Fruit fly (Drosophila melanogaster) whole organism, wandering third instar larva: ENCODE data around the gene Swt1.

Experiments
- Abd-B ChIP-seq: fragments of >200 bp; optimal IDR thresholded peaks from 2 replicates; lab custom pipeline; 2017; ENCODE audit warnings: missing biosample characterization, missing genetic modification characterization
- CG32264 ChIP-seq: fragments of 200-800 bp; sonication (Bioruptor generic); optimal IDR thresholded peaks from 2 replicates; lab custom pipeline; 2016; ENCODE audit warnings: missing biosample characterization, missing genetic modification characterization
- CrebA ChIP-seq: fragments of 200-800 bp; sonication (Bioruptor generic); optimal IDR thresholded peaks from 2 replicates; lab custom pipeline; 2016; ENCODE audit warnings: missing biosample characterization, mild to moderate bottlenecking, missing genetic modification characterization, borderline replicate concordance
- Dfd ChIP-seq: fragments of >200 bp; optimal IDR thresholded peaks from 2 replicates; lab custom pipeline; 2017; ENCODE audit warnings: missing biosample characterization, missing genetic modification characterization
- Dif ChIP-seq: fragments of 200-275, 200-300 bp; sonication (Bioruptor generic); optimal IDR thresholded peaks from 2 replicates; lab custom pipeline; 2018; ENCODE audit warnings: missing biosample characterization, missing genetic modification characterization; ENCODE audit not compliant: partially characterized antibody
- GATAd ChIP-seq: sonication (Bioruptor generic); optimal IDR thresholded peaks from 2 replicates; lab custom pipeline; 2016; ENCODE audit warnings: missing biosample characterization, missing genetic modification characterization
- HLH106 ChIP-seq: fragments of 200-800 bp; optimal IDR thresholded peaks from 3 replicates; lab custom pipeline; 2019; ENCODE audit warnings: missing biosample characterization, mild to moderate bottlenecking, missing genetic modification characterization, moderate library complexity
- Hnf4 ChIP-seq: fragments of 200-800 bp; sonication (Bioruptor generic); optimal IDR thresholded peaks from 2 replicates; lab custom pipeline; 2016; ENCODE audit warnings: missing biosample characterization, mild to moderate bottlenecking, missing genetic modification characterization
- Hr78 ChIP-seq: fragments of >200 bp; optimal IDR thresholded peaks from 2 replicates; lab custom pipeline; 2017; ENCODE audit warnings: missing biosample characterization, missing genetic modification characterization
- Hr83 ChIP-seq: fragments of 200-300 bp; sonication (Bioruptor generic); optimal IDR thresholded peaks from 2 replicates; lab custom pipeline; 2016; ENCODE audit warnings: missing biosample characterization, mild to moderate bottlenecking, missing genetic modification characterization, moderate library complexity; ENCODE audit not compliant: poor library complexity, severe bottlenecking
- Jra ChIP-seq: sonication (Bioruptor generic); optimal IDR thresholded peaks from 2 replicates; lab custom pipeline; 2016; ENCODE audit warnings: missing biosample characterization, missing genetic modification characterization
- Mio ChIP-seq: sonication (Bioruptor generic); optimal IDR thresholded peaks from 2 replicates; lab custom pipeline; 2016; ENCODE audit warnings: missing biosample characterization, missing genetic modification characterization
- Myc ChIP-seq: fragments of >200 bp; optimal IDR thresholded peaks from 2 replicates; lab custom pipeline; 2017
- N ChIP-seq: fragments of >200 bp; optimal IDR thresholded peaks from 2 replicates; lab custom pipeline; 2018; ENCODE audit warnings: missing biosample characterization, missing external identifiers, missing genetic modification characterization
- OdsH ChIP-seq: fragments of 200-800 bp; sonication (Bioruptor generic); optimal IDR thresholded peaks from 2 replicates; lab custom pipeline; 2016; ENCODE audit warnings: missing biosample characterization, mild to moderate bottlenecking, missing genetic modification characterization
- Rel ChIP-seq, 2 experiments: fragments of 200-800 bp; sonication (Bioruptor generic) in 1 of 2; optimal IDR thresholded peaks; 2 replicates in 1 of 2; 3 replicates in 1 of 2; lab custom pipeline; 2016 to 2019; ENCODE audit warnings: mild to moderate bottlenecking in 2 of 2, missing biosample characterization in 2 of 2, missing genetic modification characterization in 2 of 2, moderate library complexity in 1 of 2
- Sp1 ChIP-seq: fragments of 200-800 bp; sonication (Bioruptor generic); optimal IDR thresholded peaks from 3 replicates; lab custom pipeline; 2019; ENCODE audit warnings: missing biosample characterization, mild to moderate bottlenecking, missing genetic modification characterization, moderate library complexity
- br ChIP-seq: fragments of 200-800 bp; sonication (Bioruptor generic); optimal IDR thresholded peaks from 2 replicates; lab custom pipeline; 2016; ENCODE audit warnings: missing biosample characterization, missing genetic modification characterization
- brk ChIP-seq: fragments of 200-800 bp; sonication (Bioruptor generic); optimal IDR thresholded peaks from 2 replicates; lab custom pipeline; 2016; ENCODE audit warnings: missing biosample characterization, mild to moderate bottlenecking, missing genetic modification characterization
- dl ChIP-seq, 2 experiments: fragments of 175-275, 200-275 bp in 1 of 2; fragments of 200-275 bp in 1 of 2; sonication (Bioruptor generic); optimal IDR thresholded peaks; lab custom pipeline; 2018; ENCODE audit warnings: mild to moderate bottlenecking in 2 of 2, missing biosample characterization in 2 of 2, missing genetic modification characterization in 2 of 2, moderate library complexity in 2 of 2; ENCODE audit not compliant: partially characterized antibody in 2 of 2, insufficient read depth in 1 of 2
- dmrt93B ChIP-seq: fragments of 200-800 bp; sonication (Bioruptor generic); optimal IDR thresholded peaks from 2 replicates; lab custom pipeline; 2018; ENCODE audit warnings: missing biosample characterization, mild to moderate bottlenecking, missing genetic modification characterization
- dsf ChIP-seq: sonication (Bioruptor generic); optimal IDR thresholded peaks from 2 replicates; lab custom pipeline; 2016; ENCODE audit warnings: missing biosample characterization, missing genetic modification characterization, borderline replicate concordance
- ey ChIP-seq: fragments of 200-800 bp; sonication (Bioruptor generic); optimal IDR thresholded peaks from 2 replicates; lab custom pipeline; 2016; ENCODE audit warnings: missing biosample characterization, missing genetic modification characterization
- foxo ChIP-seq, 2 experiments: fragments of 200-800 bp; sonication (Bioruptor generic); optimal IDR thresholded peaks; 2 replicates in 1 of 2; 3 replicates in 1 of 2; lab custom pipeline; 2016 to 2017; ENCODE audit warnings: missing biosample characterization in 2 of 2, missing genetic modification characterization in 2 of 2
- fru ChIP-seq: fragments of 200-800 bp; sonication (Bioruptor generic); optimal IDR thresholded peaks from 3 replicates; lab custom pipeline; 2016; ENCODE audit warnings: missing biosample characterization, mild to moderate bottlenecking, missing genetic modification characterization
- h ChIP-seq: fragments of 200-800 bp; sonication (Bioruptor generic); optimal IDR thresholded peaks from 3 replicates; lab custom pipeline; 2016; ENCODE audit warnings: missing biosample characterization, mild to moderate bottlenecking, missing genetic modification characterization
- jim ChIP-seq: fragments of 175-275, 200-325 bp; sonication (Bioruptor generic); optimal IDR thresholded peaks from 2 replicates; lab custom pipeline; 2016; ENCODE audit warnings: missing biosample characterization, mild to moderate bottlenecking, missing genetic modification characterization
- lola ChIP-seq: fragments of >200 bp; optimal IDR thresholded peaks from 2 replicates; lab custom pipeline; 2017; ENCODE audit warnings: missing biosample characterization, missing genetic modification characterization
- pan ChIP-seq: fragments of >200 bp; optimal IDR thresholded peaks from 2 replicates; lab custom pipeline; 2017
- psq ChIP-seq: fragments of 200-800 bp; sonication (Bioruptor generic); optimal IDR thresholded peaks from 3 replicates; lab custom pipeline; 2017; ENCODE audit warnings: missing biosample characterization, mild to moderate bottlenecking, missing genetic modification characterization, moderate library complexity
- rgr ChIP-seq: fragments of 200-800 bp; sonication (Bioruptor generic); optimal IDR thresholded peaks from 3 replicates; lab custom pipeline; 2016; ENCODE audit warnings: missing biosample characterization, mild to moderate bottlenecking, missing genetic modification characterization
- sage ChIP-seq: fragments of 200-800 bp; sonication (Bioruptor generic); optimal IDR thresholded peaks from 2 replicates; lab custom pipeline; 2016; ENCODE audit warnings: missing biosample characterization, mild to moderate bottlenecking, missing genetic modification characterization
- sv ChIP-seq: fragments of 200-800 bp; sonication (Bioruptor generic); optimal IDR thresholded peaks from 3 replicates; lab custom pipeline; 2016; ENCODE audit warnings: missing biosample characterization, missing genetic modification characterization
- usp ChIP-seq: fragments of >200 bp; optimal IDR thresholded peaks from 2 replicates; lab custom pipeline; 2017; ENCODE audit warnings: missing biosample characterization, missing genetic modification characterization
- woc ChIP-seq: sonication (Bioruptor generic); optimal IDR thresholded peaks from 2 replicates; lab custom pipeline; 2016; ENCODE audit warnings: missing biosample characterization, mild to moderate bottlenecking, missing genetic modification characterization

Swt1 gene

DNA sequence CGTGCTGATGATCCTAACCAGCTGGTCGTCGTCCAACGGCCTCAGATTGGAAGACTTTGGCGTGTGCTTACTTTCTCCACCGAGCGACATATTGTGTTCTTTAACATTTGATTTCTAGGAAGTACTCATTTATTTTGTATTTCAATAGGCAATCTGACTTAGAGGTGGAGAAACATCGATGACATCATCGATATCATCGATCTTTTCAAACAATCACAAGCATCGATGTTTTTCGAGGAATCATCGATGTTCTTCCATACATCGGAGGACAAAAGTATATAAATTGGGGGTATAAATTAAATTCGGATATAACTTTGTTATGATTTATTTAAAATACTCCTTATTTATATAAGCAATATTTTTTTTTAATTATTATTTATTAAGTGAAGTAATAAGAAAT lies at the start of gene Swt1:
Gene Swt1 (minus strand): TSS at position 177 of the 400 bp plus-strand sequence.
- TF ChIP-seq h (GFP tag; lab: Kevin White, UChicago) (no peak), Rel (GFP tag; optimal IDR thresholded peaks at IDR 0.05; lab: Kevin White, UChicago) (no peak), Rel (tag; optimal IDR thresholded peaks at IDR 0.05; lab: Kevin White, UChicago) (peak; percentile 79)
- TF ChIP-seq, all 38 proteins: peak for 1

DNA sequence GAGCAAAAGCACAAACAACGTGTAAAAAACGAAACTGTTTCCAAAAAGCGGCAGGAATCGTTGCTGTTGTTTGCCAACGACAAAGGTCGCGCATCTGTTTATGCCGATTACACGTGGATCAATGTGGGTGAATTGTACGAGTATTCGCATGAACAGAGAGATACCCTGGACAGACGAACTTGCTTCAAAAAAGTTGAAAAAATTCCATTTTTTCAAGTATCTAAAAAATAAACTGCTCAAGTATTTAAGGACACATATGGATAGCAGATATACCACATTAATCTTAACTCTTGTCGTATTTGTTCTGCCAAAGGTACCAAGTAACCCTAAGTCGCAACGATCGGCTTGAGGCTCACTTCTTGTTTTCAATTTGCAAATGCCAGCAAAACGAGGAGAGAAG lies 49.6 kb upstream of the Swt1 start:
- no peak for TF ChIP-seq Mio (GFP tag; lab: Kevin White, UChicago)
- TF ChIP-seq lola: no peak
- no peak for TF ChIP-seq sage (GFP tag; lab: Kevin White, UChicago)
- no peak for TF ChIP-seq Hr83
- no peak for TF ChIP-seq Myc
- TF ChIP-seq CrebA (GFP tag; lab: Kevin White, UChicago): no peak
- no peak for TF ChIP-seq pan (lab: Kevin White, UChicago)
- no peak for TF ChIP-seq jim (GFP tag; lab: Kevin White, UChicago)
- TF ChIP-seq sv (GFP tag; lab: Kevin White, UChicago): no peak
- TF ChIP-seq ey (GFP tag; lab: Kevin White, UChicago): no peak
- TF ChIP-seq Dif: no peak
- TF ChIP-seq OdsH (GFP tag; lab: Kevin White, UChicago): no peak
- TF ChIP-seq dsf (GFP tag; lab: Kevin White, UChicago): no peak
- TF ChIP-seq rgr: no peak
- TF ChIP-seq Sp1 (GFP tag; lab: Kevin White, UChicago): no peak
- no peak for TF ChIP-seq h (GFP tag; lab: Kevin White, UChicago)
- TF ChIP-seq CG32264 (GFP tag; lab: Kevin White, UChicago): no peak
- TF ChIP-seq, all 38 proteins: peak for 0

DNA sequence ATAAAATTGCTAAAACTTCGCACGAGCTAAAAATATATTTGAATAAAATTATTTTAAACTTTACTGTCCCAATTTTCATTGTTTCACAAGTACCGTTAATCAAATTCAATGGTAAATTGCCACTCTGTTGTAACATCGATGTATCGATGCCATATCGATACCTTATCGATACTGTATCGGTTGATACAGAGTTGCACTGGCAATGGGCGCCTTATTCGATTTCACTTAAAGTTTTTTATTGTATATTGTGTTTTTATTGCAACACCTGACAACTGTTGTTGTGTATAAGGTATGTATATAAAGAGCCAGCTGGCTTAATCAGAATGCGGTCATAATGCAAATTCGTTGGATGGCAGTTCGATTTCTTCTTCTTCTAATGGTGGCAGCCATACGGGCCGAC lies 48.0 kb upstream of the Swt1 start, which contains the start of gene CG43229:
Gene CG43229 (plus strand): TSS at position 246 of the 400 bp plus-strand sequence.
- no peak for TF ChIP-seq woc (GFP tag; lab: Kevin White, UChicago)
- no peak for TF ChIP-seq lola
- no peak for TF ChIP-seq dsf (GFP tag; lab: Kevin White, UChicago)
- TF ChIP-seq CrebA (GFP tag; lab: Kevin White, UChicago): no peak
- TF ChIP-seq Dfd (GFP tag; lab: Kevin White, UChicago): no peak
- TF ChIP-seq Dif: no peak
- TF ChIP-seq Jra: no peak
- no peak for TF ChIP-seq Hr78
- TF ChIP-seq Myc: no peak
- TF ChIP-seq usp (GFP tag; lab: Kevin White, UChicago): no peak
- no peak for TF ChIP-seq pan (lab: Kevin White, UChicago)
- TF ChIP-seq Hr83: no peak
- TF ChIP-seq Hnf4 (GFP tag; lab: Kevin White, UChicago): no peak
- no peak for TF ChIP-seq dmrt93B (GFP tag; lab: Kevin White, UChicago)
- no peak for TF ChIP-seq br (GFP tag; lab: Kevin White, UChicago)
- TF ChIP-seq GATAd (GFP tag; lab: Kevin White, UChicago): no peak
- TF ChIP-seq, all 38 proteins: peak for 0

DNA sequence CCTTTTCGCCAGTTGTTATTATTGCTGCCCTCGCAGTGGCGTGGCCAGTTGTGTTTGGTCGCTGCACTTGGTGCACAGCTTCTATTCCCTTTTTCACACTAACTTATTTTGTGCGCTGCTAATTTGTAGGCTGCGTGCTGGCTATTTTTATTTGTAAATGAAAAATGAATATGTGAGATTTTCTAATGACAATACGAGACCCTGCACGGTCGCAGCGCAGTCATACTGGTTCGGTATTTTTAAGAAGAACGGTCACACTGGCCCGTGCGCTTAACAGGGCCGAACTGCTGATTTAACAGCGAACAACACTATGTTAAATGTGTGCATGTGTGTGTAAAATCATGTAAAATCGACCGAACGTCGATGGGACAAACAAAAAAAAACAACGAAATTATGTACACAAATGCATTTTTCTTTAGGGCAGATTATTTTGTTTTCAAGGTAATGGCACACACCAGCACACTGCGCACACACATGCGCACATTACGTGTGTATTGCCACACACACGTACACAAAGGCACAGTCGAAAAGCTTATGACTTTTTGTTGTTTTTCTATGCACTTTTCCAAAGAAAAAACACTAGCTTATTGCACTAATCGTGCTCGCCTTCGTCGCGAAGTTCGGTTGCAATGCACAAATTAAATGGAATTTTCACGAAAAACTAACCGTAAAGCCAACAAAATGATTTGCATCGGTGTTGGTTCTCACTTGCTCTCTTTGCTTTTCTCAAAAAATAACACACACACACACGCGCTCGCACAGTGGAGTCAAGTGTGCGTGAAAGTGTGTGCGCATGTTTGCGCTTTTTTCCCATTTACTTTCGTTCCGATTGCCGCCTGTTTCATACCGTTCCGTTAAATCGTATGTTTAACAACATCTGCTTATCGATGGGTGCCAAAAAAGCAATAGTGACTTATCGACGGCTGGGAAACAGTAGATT lies 46.9 kb upstream of the Swt1 start, which contains the start of gene ari-1:
Gene ari-1 (minus strand): TSS at position 875 of the 940 bp plus-strand sequence.
- TF ChIP-seq lola (peak; percentile 38), woc (GFP tag; lab: Kevin White, UChicago) (no peak), fru (GFP tag; lab: Kevin White, UChicago) (peak; percentile 1), brk (GFP tag; lab: Kevin White, UChicago) (no peak), HLH106 (tag; lab: Kevin White, UChicago) (no peak), N (GFP tag; lab: Kevin White, UChicago) (peak; percentile 85), Abd-B (GFP tag; lab: Kevin White, UChicago) (peak; percentile 21), foxo (GFP tag; optimal IDR thresholded peaks at IDR 0.05; lab: Kevin White, UChicago) (peak in 1 of 2 experiments; percentile 2), usp (GFP tag; lab: Kevin White, UChicago) (no peak), psq (GFP tag; lab: Kevin White, UChicago) (peak; percentile 41), dl (GFP tag; optimal IDR thresholded peaks at IDR 0.05; lab: Kevin White, UChicago; ENCODE audit: insufficient read depth in 1 of 2, partially characterized antibody in 2 of 2) (no peak)
